Worm (Caenorhabditis elegans) whole organism, L3 larva: ENCODE results near the gene hlh-25.
"Not testable (repeated sequence)": the region's sequence is repeated elsewhere in the genome, so short reads cannot be mapped to it uniquely, and the experiment has no call there.

Source experiments
- R02D3.7 ChIP-seq: fragments of 150-350 bp; optimal IDR thresholded peaks from 2 replicates; lab custom pipeline; 2014; ENCODE audit warnings: missing biosample characterization, missing genetic modification characterization
- ZK546.5 ChIP-seq: sonication (generic microtip); optimal IDR thresholded peaks from 2 replicates; lab custom pipeline; 2017; ENCODE audit warnings: missing biosample characterization, missing genetic modification characterization
- ama-1 ChIP-seq: fragments of 150-350 bp; optimal IDR thresholded peaks from 2 replicates; lab custom pipeline; 2018
- ceh-82 ChIP-seq: fragments of 150-350 bp; optimal IDR thresholded peaks from 2 replicates; lab custom pipeline; 2014; ENCODE audit warnings: missing biosample characterization, missing genetic modification characterization
- ceh-9 ChIP-seq: sonication (generic microtip); optimal IDR thresholded peaks from 2 replicates; lab custom pipeline; 2018; ENCODE audit warnings: missing biosample characterization, missing genetic modification characterization
- daf-12 ChIP-seq: fragments of 150-350 bp; optimal IDR thresholded peaks from 2 replicates; lab custom pipeline; 2014; ENCODE audit warnings: missing biosample characterization, missing genetic modification reagents, missing genetic modification characterization
- egl-5 ChIP-seq: fragments of 150-350 bp; optimal IDR thresholded peaks from 2 replicates; lab custom pipeline; 2017; ENCODE audit warnings: missing biosample characterization, missing genetic modification reagents, missing genetic modification characterization, inconsistent platforms
- elt-1 ChIP-seq: fragments of 150-350 bp; optimal IDR thresholded peaks from 2 replicates; lab custom pipeline; 2014; ENCODE audit warnings: missing biosample characterization, missing genetic modification characterization
- elt-2 ChIP-seq: sonication (generic microtip); optimal IDR thresholded peaks from 2 replicates; lab custom pipeline; 2016; ENCODE audit warnings: missing genetic modification reagents, mild to moderate bottlenecking, missing genetic modification characterization, missing compliant biosample characterization
- elt-3 ChIP-seq, 3 experiments: fragments of 150-350 bp in 1 of 3; sonication (generic microtip) in 2 of 3; optimal IDR thresholded peaks; 2 replicates in 2 of 3; 4 replicates in 1 of 3; lab custom pipeline; 2014 to 2017; ENCODE audit warnings: missing biosample characterization in 3 of 3, missing genetic modification characterization in 3 of 3
- eor-1 ChIP-seq, 2 experiments: fragments of 150-350 bp; optimal IDR thresholded peaks; 2 replicates each; lab custom pipeline; 2014 to 2018; ENCODE audit warnings: missing biosample characterization in 2 of 2, missing genetic modification characterization in 2 of 2
- fkh-10 ChIP-seq: sonication (generic microtip); optimal IDR thresholded peaks from 2 replicates; lab custom pipeline; 2017; ENCODE audit warnings: missing biosample characterization, missing genetic modification reagents, missing genetic modification characterization
- fkh-2 ChIP-seq: fragments of 150-350 bp; optimal IDR thresholded peaks from 2 replicates; lab custom pipeline; 2014; ENCODE audit warnings: missing biosample characterization, missing genetic modification reagents, missing genetic modification characterization
- fos-1 ChIP-seq: fragments of 150-350 bp; optimal IDR thresholded peaks from 2 replicates; lab custom pipeline; 2014; ENCODE audit warnings: missing biosample characterization, missing genetic modification characterization
- hmg-11 ChIP-seq: sonication (generic microtip); optimal IDR thresholded peaks from 2 replicates; lab custom pipeline; 2016; ENCODE audit warnings: missing genetic modification characterization, missing compliant biosample characterization
- jun-1 ChIP-seq: fragments of 150-350 bp; optimal IDR thresholded peaks from 2 replicates; lab custom pipeline; 2014; ENCODE audit warnings: missing biosample characterization, missing genetic modification reagents, missing genetic modification characterization
- lin-15B ChIP-seq: fragments of 150-350 bp; optimal IDR thresholded peaks from 2 replicates; lab custom pipeline; 2014; ENCODE audit warnings: missing biosample characterization, missing genetic modification characterization
- lin-39 ChIP-seq: fragments of 150-350 bp; optimal IDR thresholded peaks from 2 replicates; lab custom pipeline; 2018; ENCODE audit warnings: missing biosample characterization, missing genetic modification reagents, missing genetic modification characterization
- lsy-12 ChIP-seq: sonication (generic microtip); optimal IDR thresholded peaks from 2 replicates; lab custom pipeline; 2016; ENCODE audit warnings: mild to moderate bottlenecking, missing genetic modification characterization, missing compliant biosample characterization
- mdl-1 ChIP-seq: fragments of 150-350 bp; optimal IDR thresholded peaks from 2 replicates; lab custom pipeline; 2014; ENCODE audit warnings: missing biosample characterization, missing genetic modification characterization
- mml-1 ChIP-seq: fragments of 150-350 bp; sonication (generic microtip); optimal IDR thresholded peaks from 3 replicates; lab custom pipeline; 2014; ENCODE audit warnings: missing biosample characterization, missing genetic modification characterization
- nfya-1 ChIP-seq: sonication (generic microtip); optimal IDR thresholded peaks from 2 replicates; lab custom pipeline; 2017; ENCODE audit warnings: missing genetic modification characterization, mild to moderate bottlenecking, missing compliant biosample characterization, antibody characterized with exemption, moderate library complexity; ENCODE audit not compliant: insufficient read depth
- nhr-11 ChIP-seq: fragments of 150-350 bp; optimal IDR thresholded peaks from 2 replicates; lab custom pipeline; 2014; ENCODE audit warnings: missing biosample characterization, missing genetic modification characterization
- nhr-12 ChIP-seq: fragments of 150-350 bp; optimal IDR thresholded peaks from 2 replicates; lab custom pipeline; 2014; ENCODE audit warnings: missing biosample characterization, missing genetic modification characterization
- nhr-25 ChIP-seq: sonication (generic microtip); optimal IDR thresholded peaks from 2 replicates; lab custom pipeline; 2017; ENCODE audit warnings: missing biosample characterization, missing genetic modification characterization
- nhr-28 ChIP-seq: fragments of 150-350 bp; optimal IDR thresholded peaks from 2 replicates; lab custom pipeline; 2014; ENCODE audit warnings: missing biosample characterization, missing genetic modification characterization
- nhr-67 ChIP-seq: fragments of 150-350 bp; optimal IDR thresholded peaks from 2 replicates; lab custom pipeline; 2014; ENCODE audit warnings: missing biosample characterization, missing genetic modification characterization
- nhr-76 ChIP-seq: fragments of 150-350 bp; sonication (generic microtip); optimal IDR thresholded peaks from 5 replicates; lab custom pipeline; 2014; ENCODE audit warnings: missing biosample characterization, missing genetic modification characterization
- nhr-77 ChIP-seq: fragments of 150-350 bp; optimal IDR thresholded peaks from 2 replicates; lab custom pipeline; 2014; ENCODE audit warnings: missing biosample characterization, missing genetic modification characterization
- pha-4 ChIP-seq: fragments of 150-350 bp; optimal IDR thresholded peaks from 2 replicates; lab custom pipeline; 2014; ENCODE audit warnings: missing biosample characterization, missing genetic modification reagents, missing genetic modification characterization
- pqm-1 ChIP-seq: fragments of 150-350 bp; optimal IDR thresholded peaks from 2 replicates; lab custom pipeline; 2017; ENCODE audit warnings: missing biosample characterization, missing genetic modification characterization, inconsistent platforms
- sea-2 ChIP-seq: fragments of 150-350 bp; sonication (generic microtip); optimal IDR thresholded peaks from 4 replicates; lab custom pipeline; 2014; ENCODE audit warnings: missing biosample characterization, missing genetic modification reagents, missing genetic modification characterization
- skn-1 ChIP-seq: fragments of 150-350 bp; optimal IDR thresholded peaks from 2 replicates; lab custom pipeline; 2014; ENCODE audit warnings: missing biosample characterization, missing genetic modification characterization
- snpc-4 ChIP-seq: fragments of 150-350 bp; optimal IDR thresholded peaks from 2 replicates; lab custom pipeline; 2014; ENCODE audit warnings: missing biosample characterization, missing genetic modification characterization
- tbx-2 ChIP-seq: sonication (generic microtip); optimal IDR thresholded peaks from 2 replicates; lab custom pipeline; 2016; ENCODE audit warnings: mild to moderate bottlenecking, missing genetic modification characterization, missing compliant biosample characterization
- unc-39 ChIP-seq: sonication (generic microtip); optimal IDR thresholded peaks from 4 replicates; lab custom pipeline; 2017; ENCODE audit warnings: missing biosample characterization, missing genetic modification characterization
- unc-62 ChIP-seq: fragments of 150-350 bp; sonication (generic microtip); optimal IDR thresholded peaks from 4 replicates; lab custom pipeline; 2014; ENCODE audit warnings: missing biosample characterization, missing genetic modification reagents, missing genetic modification characterization
- zag-1 ChIP-seq: fragments of 150-350 bp; optimal IDR thresholded peaks from 2 replicates; lab custom pipeline; 2014; ENCODE audit warnings: missing biosample characterization, missing genetic modification characterization
- ztf-11 ChIP-seq: fragments of 150-350 bp; optimal IDR thresholded peaks from 2 replicates; lab custom pipeline; 2014; ENCODE audit warnings: missing biosample characterization, missing genetic modification characterization
- ztf-4 ChIP-seq: fragments of 150-350 bp; optimal IDR thresholded peaks from 2 replicates; lab custom pipeline; 2014; ENCODE audit warnings: missing biosample characterization, missing genetic modification characterization

hlh-25 gene

DNA sequence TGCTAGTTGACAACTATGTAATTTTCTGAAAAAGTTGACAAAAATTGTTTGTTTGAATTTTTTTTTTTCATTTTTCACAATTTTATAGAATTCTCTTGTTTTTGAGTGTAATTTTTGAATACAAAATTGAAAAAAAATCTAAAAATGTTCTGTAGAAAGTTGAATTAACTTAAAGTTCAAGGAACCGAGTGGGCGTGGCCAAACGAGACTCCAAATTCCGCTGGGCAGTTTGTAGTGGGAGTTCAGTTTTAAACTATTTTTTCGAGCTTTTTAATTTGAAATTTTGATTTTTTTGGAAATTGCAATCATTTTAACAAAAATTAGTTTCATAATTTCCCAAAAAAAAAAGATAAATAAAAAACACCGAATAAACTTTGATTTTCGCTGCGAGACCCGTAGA is 2.0 kb downstream of the hlh-25 start:
- no peak for TF ChIP-seq unc-62 (GFP tag; lab: Kevin White, UChicago)
- TF ChIP-seq egl-5 (tag; lab: Kevin White, UChicago): no peak
- TF ChIP-seq nhr-77 (tag; lab: Kevin White, UChicago): no peak
- TF ChIP-seq mdl-1 (tag; lab: Kevin White, UChicago): no peak
- no peak for TF ChIP-seq daf-12
- TF ChIP-seq ZK546.5 (tag; lab: Kevin White, UChicago): no peak
- no peak for TF ChIP-seq lsy-12
- TF ChIP-seq pha-4 (tag; lab: Kevin White, UChicago): no peak
- TF ChIP-seq nhr-76 (tag; lab: Kevin White, UChicago): no peak
- TF ChIP-seq tbx-2 (tag; lab: Kevin White, UChicago): no peak
- TF ChIP-seq elt-2 (tag; lab: Kevin White, UChicago): no peak
- TF ChIP-seq ztf-4: no peak
- TF ChIP-seq hmg-11: no peak
- TF ChIP-seq R02D3.7 (tag; lab: Kevin White, UChicago): no peak
- no peak for TF ChIP-seq unc-39
- no peak for TF ChIP-seq nfya-1
- TF ChIP-seq nhr-67 (tag; lab: Kevin White, UChicago): no peak

DNA sequence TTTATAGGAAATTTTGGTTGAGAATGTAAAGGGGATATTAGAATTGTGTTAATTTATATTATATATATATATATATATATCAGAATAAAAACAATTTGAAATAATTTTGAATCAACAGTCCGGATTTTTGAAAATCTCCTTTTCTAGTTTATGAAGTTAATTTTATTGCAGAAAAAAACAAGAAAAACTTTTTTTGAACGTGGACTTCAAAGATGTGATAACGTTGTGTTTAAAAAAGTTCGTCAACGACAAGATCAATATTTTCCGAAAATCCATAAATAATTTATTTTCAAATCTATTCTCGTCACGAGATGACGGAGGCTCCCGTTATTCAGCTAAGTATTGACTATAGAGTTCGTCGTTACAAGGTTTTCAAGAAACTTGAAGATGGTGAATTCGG is 2.5 kb downstream of the hlh-25 start, which contains the start of gene C17C3.11:
Gene C17C3.11, plus strand, starts transcription at position 301 of the 400 bp plus-strand sequence.
- TF ChIP-seq hmg-11 (no peak), pqm-1 (tag; lab: Kevin White, UChicago) (no peak), unc-39 (no peak), tbx-2 (tag; lab: Kevin White, UChicago) (no peak), unc-62 (GFP tag; lab: Kevin White, UChicago) (no peak), zag-1 (tag; lab: Kevin White, UChicago) (no peak), skn-1 (tag; lab: Kevin White, UChicago) (no peak), elt-1 (tag; lab: Kevin White, UChicago) (no peak), R02D3.7 (tag; lab: Kevin White, UChicago) (no peak), elt-3 (tag; optimal IDR thresholded peaks at IDR 0.05; lab: Kevin White, UChicago) (no peak), elt-2 (tag; lab: Kevin White, UChicago) (no peak), nhr-25 (tag; lab: Kevin White, UChicago) (no peak), ztf-4 (no peak), nhr-67 (tag; lab: Kevin White, UChicago) (no peak), sea-2 (GFP tag; lab: Kevin White, UChicago) (no peak), snpc-4 (no peak), daf-12 (no peak)

- TF ChIP-seq jun-1 (tag; lab: Kevin White, UChicago); eor-1 (tag; optimal IDR thresholded peaks at IDR 0.05; lab: Kevin White, UChicago); nhr-76 (tag; lab: Kevin White, UChicago): not testable (repeated sequence)
These were observed 5.1 kb downstream of the hlh-25 start, which contains the start of gene hlh-27 for ce11 chrII:5540113-5540512. Gene hlh-27 (minus strand): TSS chrII:5540213.

ce11 chrII:5541685-5542084 is 6.6 kb downstream of the hlh-25 start, which contains the start of gene C17C3.24:
Gene C17C3.24 (minus strand): TSS chrII:5541785.
- no peak for TF ChIP-seq nhr-76 (tag; lab: Kevin White, UChicago)
- TF ChIP-seq snpc-4: no peak

DNA sequence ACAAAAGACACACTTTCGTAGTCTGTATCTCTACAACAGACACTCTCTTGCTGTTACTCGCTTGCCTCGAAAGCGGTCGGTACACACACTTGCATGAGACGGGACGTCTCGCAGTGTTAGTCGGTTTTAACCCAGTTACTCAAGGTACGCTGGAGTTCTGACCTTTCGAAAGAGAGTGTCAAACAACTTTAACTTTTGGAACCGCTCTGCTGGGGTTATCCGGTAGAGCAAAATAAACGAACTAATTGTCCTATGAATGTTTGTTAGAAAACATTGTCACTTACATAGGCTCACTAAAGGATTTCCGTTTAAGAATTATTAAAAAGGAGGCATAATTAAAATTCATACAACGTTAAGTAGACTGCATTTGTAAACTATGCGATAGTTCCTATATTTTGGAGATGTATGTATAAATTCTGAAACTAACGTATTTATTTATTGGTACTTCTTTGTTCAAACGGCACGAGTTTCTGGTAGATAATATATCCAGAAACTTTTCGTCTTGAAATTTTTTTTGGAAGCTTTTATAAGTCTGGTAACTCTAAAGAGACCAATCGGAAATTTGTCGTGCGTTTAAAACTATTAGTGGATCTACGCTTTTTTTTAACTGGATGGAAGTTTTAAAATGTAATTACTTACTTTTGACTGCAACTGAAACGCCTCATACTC is 8.6 kb downstream of the hlh-25 start:
- TF ChIP-seq snpc-4 (peak; percentile 100), egl-5 (tag; lab: Kevin White, UChicago) (peak; percentile 96), zag-1 (tag; lab: Kevin White, UChicago) (peak; percentile 93), tbx-2 (tag; lab: Kevin White, UChicago) (peak; percentile 97), hmg-11 (peak; percentile 98), daf-12 (peak; percentile 67), ztf-11 (tag; lab: Kevin White, UChicago) (peak; percentile 61), nhr-28 (tag; lab: Kevin White, UChicago) (peak; percentile 76), skn-1 (tag; lab: Kevin White, UChicago) (peak; percentile 95), ama-1 (lab: Kevin White, UChicago) (peak; percentile 100), ceh-9 (tag; lab: Kevin White, UChicago) (no peak), R02D3.7 (tag; lab: Kevin White, UChicago) (peak; percentile 90), lin-39 (peak; percentile 97), eor-1 (tag; optimal IDR thresholded peaks at IDR 0.05; lab: Kevin White, UChicago) (peak in 1 of 2 experiments; percentile 71), lsy-12 (peak; percentile 98), fkh-10 (peak; percentile 99), ztf-4 (peak; percentile 91), nhr-76 (tag; lab: Kevin White, UChicago) (peak; percentile 52), lin-15B (tag; lab: Kevin White, UChicago) (peak; percentile 85), unc-62 (GFP tag; lab: Kevin White, UChicago) (peak; percentile 81), nfya-1 (peak; percentile 97), mml-1 (tag; lab: Kevin White, UChicago) (no peak), nhr-11 (tag; lab: Kevin White, UChicago) (peak; percentile 95), mdl-1 (tag; lab: Kevin White, UChicago) (peak; percentile 29), fkh-2 (tag; lab: Kevin White, UChicago) (peak; percentile 95), fos-1 (tag; lab: Kevin White, UChicago) (peak; percentile 90), nhr-25 (tag; lab: Kevin White, UChicago) (peak; percentile 99), jun-1 (tag; lab: Kevin White, UChicago) (peak; percentile 98), ceh-82 (tag; lab: Kevin White, UChicago) (peak; percentile 95), nhr-77 (tag; lab: Kevin White, UChicago) (peak; percentile 93), nhr-12 (tag; lab: Kevin White, UChicago) (no peak), pqm-1 (tag; lab: Kevin White, UChicago) (peak; percentile 94)
